Fruit fly (Drosophila melanogaster) whole organism, embryonic: ENCODE data around the gene CG10663.

Experiments
- B-H1 ChIP-seq: fragments of 200-800 bp; sonication (Bioruptor generic); IDR thresholded peaks from 3 replicates; pipeline ENCODE4 v1.3.6; 2022; ENCODE audit warnings: missing biosample characterization, missing genetic modification characterization
- Bdp1 ChIP-seq: fragments of 200-800 bp; sonication (Bioruptor generic); optimal IDR thresholded peaks from 3 replicates; lab custom pipeline; 2016; ENCODE audit warnings: missing biosample characterization, missing genetic modification characterization
- CG10654 ChIP-seq: fragments of 200-800 bp; sonication (Bioruptor generic); optimal IDR thresholded peaks from 2 replicates; lab custom pipeline; 2016; ENCODE audit warnings: missing biosample characterization, missing genetic modification characterization
- CG11723 ChIP-seq: fragments of 200-800 bp; sonication (Bioruptor generic); optimal IDR thresholded peaks from 2 replicates; lab custom pipeline; 2017; ENCODE audit warnings: missing biosample characterization, mild to moderate bottlenecking, missing genetic modification characterization
- CG14860 ChIP-seq: fragments of 200-800 bp; sonication (Bioruptor generic); IDR thresholded peaks from 3 replicates; pipeline ENCODE4 v1.3.6; 2022; ENCODE audit warnings: missing biosample characterization, missing genetic modification characterization; ENCODE audit not compliant: partially characterized antibody
- CG14965 ChIP-seq: fragments of 200-800 bp; sonication (Bioruptor generic); optimal IDR thresholded peaks from 2 replicates; lab custom pipeline; 2016; ENCODE audit warnings: missing biosample characterization, missing genetic modification characterization, borderline replicate concordance
- CG15601 ChIP-seq: fragments of 200-800 bp; sonication (Bioruptor generic); optimal IDR thresholded peaks from 3 replicates; lab custom pipeline; 2019; ENCODE audit warnings: missing biosample characterization, mild to moderate bottlenecking, missing genetic modification characterization, moderate library complexity
- CG16813 ChIP-seq: fragments of 200-800 bp; sonication (Bioruptor generic); IDR thresholded peaks from 3 replicates; pipeline ENCODE4 v1.3.6; 2022; ENCODE audit warnings: missing biosample characterization, missing genetic modification characterization; ENCODE audit not compliant: partially characterized antibody
- CG16815 ChIP-seq: fragments of 200-800 bp; sonication (Bioruptor generic); optimal IDR thresholded peaks from 3 replicates; lab custom pipeline; 2017; ENCODE audit warnings: missing biosample characterization, mild to moderate bottlenecking, missing genetic modification characterization
- CG17186 ChIP-seq: fragments of 200-800 bp; sonication (Bioruptor generic); optimal IDR thresholded peaks from 3 replicates; lab custom pipeline; 2017; ENCODE audit warnings: missing biosample characterization, missing genetic modification reagents, missing genetic modification characterization
- CG17361 ChIP-seq: fragments of 200-800 bp; sonication (Bioruptor generic); IDR thresholded peaks from 3 replicates; pipeline ENCODE4 v1.3.6; 2022; ENCODE audit warnings: missing biosample characterization, missing genetic modification characterization
- CG17802 ChIP-seq: fragments of 200-800 bp; sonication (Bioruptor generic); optimal IDR thresholded peaks from 2 replicates; lab custom pipeline; 2018; ENCODE audit warnings: missing biosample characterization, mild to moderate bottlenecking, missing genetic modification characterization, moderate library complexity
- CG2678 ChIP-seq: fragments of 200-800 bp; sonication (Bioruptor generic); optimal IDR thresholded peaks from 3 replicates; lab custom pipeline; 2019; ENCODE audit warnings: missing biosample characterization, mild to moderate bottlenecking, missing genetic modification characterization, moderate library complexity
- CG3838 ChIP-seq: fragments of 200-800 bp; sonication (Bioruptor generic); optimal IDR thresholded peaks from 3 replicates; lab custom pipeline; 2016; ENCODE audit warnings: missing biosample characterization, missing genetic modification characterization
- CG42726 ChIP-seq: fragments of 200-800 bp; sonication (Bioruptor generic); IDR thresholded peaks from 2 replicates; pipeline ENCODE4 v1.3.6; 2022; ENCODE audit warnings: missing biosample characterization, missing genetic modification characterization; ENCODE audit not compliant: partially characterized antibody
- CG4360 ChIP-seq: fragments of 200-800 bp; sonication (Bioruptor generic); IDR thresholded peaks from 2 replicates; pipeline ENCODE4 v1.3.6; 2022; ENCODE audit warnings: missing biosample characterization, missing genetic modification characterization
- CG6765 ChIP-seq: fragments of 200-800 bp; sonication (Bioruptor generic); optimal IDR thresholded peaks from 3 replicates; lab custom pipeline; 2017; ENCODE audit warnings: missing biosample characterization, mild to moderate bottlenecking, missing genetic modification characterization
- CG7357 ChIP-seq: fragments of 200-800 bp; sonication (Bioruptor generic); IDR thresholded peaks from 3 replicates; pipeline ENCODE4 v1.3.6; 2022; ENCODE audit warnings: missing biosample characterization, missing genetic modification characterization
- CG7963 ChIP-seq: fragments of 200-800 bp; sonication (Bioruptor generic); IDR thresholded peaks from 3 replicates; pipeline ENCODE4 v1.3.6; 2022; ENCODE audit warnings: missing biosample characterization, missing genetic modification characterization; ENCODE audit not compliant: partially characterized antibody
- CG9609 ChIP-seq: fragments of 200-800 bp; sonication (Bioruptor generic); optimal IDR thresholded peaks from 3 replicates; lab custom pipeline; 2016; ENCODE audit warnings: missing biosample characterization, missing genetic modification characterization
- Chrac-16 ChIP-seq: fragments of 200-800 bp; sonication (Bioruptor generic); optimal IDR thresholded peaks from 3 replicates; lab custom pipeline; 2016; ENCODE audit warnings: missing biosample characterization, missing genetic modification characterization
- CoRest ChIP-seq: fragments of 200-800 bp; sonication (Bioruptor generic); optimal IDR thresholded peaks from 3 replicates; lab custom pipeline; 2018; ENCODE audit warnings: missing biosample characterization, mild to moderate bottlenecking, missing genetic modification characterization, moderate library complexity
- HHEX ChIP-seq: fragments of 200-800 bp; sonication (Bioruptor generic); optimal IDR thresholded peaks from 3 replicates; lab custom pipeline; 2017; ENCODE audit warnings: missing biosample characterization, mild to moderate bottlenecking, missing genetic modification characterization, missing genetic modification reagents
- HLH4C ChIP-seq: fragments of 200-800 bp; sonication (Bioruptor generic); IDR thresholded peaks from 3 replicates; pipeline ENCODE4 v1.3.6; 2022; ENCODE audit warnings: missing biosample characterization, missing genetic modification characterization; ENCODE audit not compliant: partially characterized antibody
- Hey ChIP-seq: fragments of 200-800 bp; sonication (Bioruptor generic); optimal IDR thresholded peaks from 3 replicates; lab custom pipeline; 2018; ENCODE audit warnings: missing biosample characterization, mild to moderate bottlenecking, missing genetic modification characterization
- Lpt ChIP-seq: fragments of >200 bp; optimal IDR thresholded peaks from 2 replicates; lab custom pipeline; 2018; ENCODE audit warnings: missing biosample characterization, missing genetic modification characterization
- Max ChIP-seq: fragments of 200-800 bp; sonication (Bioruptor generic); optimal IDR thresholded peaks from 2 replicates; lab custom pipeline; 2016; ENCODE audit warnings: missing biosample characterization, mild to moderate bottlenecking, missing genetic modification characterization
- Poxn ChIP-seq: fragments of 200-800 bp; sonication (Bioruptor generic); IDR thresholded peaks from 2 replicates; pipeline ENCODE4 v1.3.6; 2022; ENCODE audit warnings: missing biosample characterization, missing genetic modification characterization
- Rfx ChIP-seq: fragments of 200-800 bp; sonication (Bioruptor generic); IDR thresholded peaks from 2 replicates; pipeline ENCODE4 v1.3.6; 2022; ENCODE audit warnings: missing biosample characterization, missing genetic modification characterization
- Rx ChIP-seq: fragments of 200-800 bp; sonication (Bioruptor generic); IDR thresholded peaks from 2 replicates; pipeline ENCODE4 v1.3.6; 2022; ENCODE audit warnings: missing biosample characterization, missing genetic modification characterization
- Sox102F ChIP-seq: fragments of 200-800 bp; sonication (Bioruptor generic); optimal IDR thresholded peaks from 2 replicates; lab custom pipeline; 2018; ENCODE audit warnings: missing biosample characterization, mild to moderate bottlenecking, missing genetic modification characterization, moderate library complexity
- corto ChIP-seq: fragments of 200-800 bp; sonication (Bioruptor generic); optimal IDR thresholded peaks from 2 replicates; lab custom pipeline; 2016; ENCODE audit warnings: missing biosample characterization, mild to moderate bottlenecking, missing genetic modification characterization, moderate library complexity
- disco-r ChIP-seq: fragments of 200-800 bp; sonication (Bioruptor generic); optimal IDR thresholded peaks from 2 replicates; lab custom pipeline; 2016; ENCODE audit warnings: missing biosample characterization, missing genetic modification characterization
- eyg ChIP-seq: fragments of 200-800 bp; sonication (Bioruptor generic); optimal IDR thresholded peaks from 3 replicates; lab custom pipeline; 2016; ENCODE audit warnings: missing biosample characterization, missing genetic modification characterization
- fd102C ChIP-seq: fragments of 200-800 bp; sonication (Bioruptor generic); optimal IDR thresholded peaks from 2 replicates; lab custom pipeline; 2018; ENCODE audit warnings: missing biosample characterization, mild to moderate bottlenecking, missing genetic modification characterization, moderate library complexity
- hb ChIP-seq: fragments of 200-800 bp; sonication (Bioruptor generic); IDR thresholded peaks from 3 replicates; pipeline ENCODE4 v1.3.6; 2022; ENCODE audit warnings: missing biosample characterization, missing genetic modification characterization; ENCODE audit not compliant: partially characterized antibody
- hbn ChIP-seq: fragments of 200-800 bp; sonication (Bioruptor generic); IDR thresholded peaks from 2 replicates; pipeline ENCODE4 v1.3.6; 2022; ENCODE audit warnings: missing biosample characterization, missing genetic modification characterization; ENCODE audit not compliant: partially characterized antibody
- kni ChIP-seq: fragments of 200-800 bp; sonication (Bioruptor generic); optimal IDR thresholded peaks from 3 replicates; lab custom pipeline; 2017; ENCODE audit warnings: mild to moderate bottlenecking, missing biosample characterization, missing genetic modification reagents, missing genetic modification characterization
- knrl ChIP-seq: fragments of 200-800 bp; sonication (Bioruptor generic); IDR thresholded peaks from 3 replicates; pipeline ENCODE4 v1.3.6; 2022; ENCODE audit warnings: missing biosample characterization, missing genetic modification characterization; ENCODE audit not compliant: partially characterized antibody
- nerfin-2 ChIP-seq: fragments of 200-800 bp; sonication (Bioruptor generic); IDR thresholded peaks from 2 replicates; pipeline ENCODE4 v1.3.6; 2022; ENCODE audit warnings: missing biosample characterization, missing genetic modification characterization; ENCODE audit not compliant: partially characterized antibody
- pfk ChIP-seq: fragments of 200-800 bp; sonication (Bioruptor generic); optimal IDR thresholded peaks from 2 replicates; lab custom pipeline; 2018; ENCODE audit warnings: missing biosample characterization, mild to moderate bottlenecking, missing genetic modification characterization, moderate library complexity
- sens-2 ChIP-seq: fragments of 200-800 bp; sonication (Bioruptor generic); IDR thresholded peaks from 2 replicates; pipeline ENCODE4 v1.3.6; 2022; ENCODE audit warnings: missing biosample characterization, missing genetic modification characterization
- seq ChIP-seq: fragments of 200-800 bp; sonication (Bioruptor generic); IDR thresholded peaks from 2 replicates; pipeline ENCODE4 v1.3.6; 2022; ENCODE audit warnings: missing biosample characterization, missing genetic modification characterization
- sna ChIP-seq: fragments of 200-800 bp; sonication (Bioruptor generic); IDR thresholded peaks from 2 replicates; pipeline ENCODE4 v1.3.6; 2022; ENCODE audit warnings: missing biosample characterization, missing genetic modification characterization; ENCODE audit not compliant: partially characterized antibody
- tap ChIP-seq: fragments of 200-800 bp; optimal IDR thresholded peaks from 3 replicates; lab custom pipeline; 2019; ENCODE audit warnings: missing biosample characterization, mild to moderate bottlenecking, missing genetic modification characterization, moderate library complexity
- tll ChIP-seq, 2 experiments: fragments of 200-800 bp in 1 of 2; fragments of >200 bp in 1 of 2; sonication (Bioruptor generic) in 1 of 2; optimal IDR thresholded peaks; 2 replicates each; lab custom pipeline; 2017 to 2019; ENCODE audit warnings: missing biosample characterization in 2 of 2, missing genetic modification characterization in 2 of 2, mild to moderate bottlenecking in 1 of 2, moderate library complexity in 1 of 2
- vnd ChIP-seq: fragments of 200-800 bp; sonication (Bioruptor generic); IDR thresholded peaks from 3 replicates; pipeline ENCODE4 v1.3.6; 2022; ENCODE audit warnings: missing biosample characterization, missing genetic modification characterization; ENCODE audit not compliant: partially characterized antibody

Gene CG10663

dm6 chr3L:12489952-12490351 lies 5.1 kb upstream of the CG10663 start (continued):
- peak; percentile 28; the same call in 1 of the 2 replicates for TF ChIP-seq hbn (GFP tag; lab: Robert Waterston, UW)
- TF ChIP-seq, all 482 proteins: peak for 25

- TF ChIP-seq eyg (no peak), sna (GFP tag; lab: Robert Waterston, UW) (0 out of 2 replicates have a peak, but pooled peaks have one; percentile 28), Max (GFP tag; lab: Kevin White, UChicago) (no peak), Poxn (GFP tag; lab: Robert Waterston, UW) (no peak), Chrac-16 (GFP tag; lab: Kevin White, UChicago) (no peak), nerfin-2 (GFP tag; lab: Robert Waterston, UW) (peak; percentile 54), Rfx (GFP tag; lab: Robert Waterston, UW) (no peak), vnd (GFP tag; lab: Robert Waterston, UW) (peak; percentile 47; the same call in 1 of the 3 replicates), CG2678 (tag; lab: Kevin White, UChicago) (no peak), disco-r (GFP tag; lab: Kevin White, UChicago) (no peak), CG9609 (GFP tag; lab: Kevin White, UChicago) (no peak), CG17361 (GFP tag; lab: Robert Waterston, UW) (no peak), sens-2 (GFP tag; lab: Robert Waterston, UW) (no peak), kni (GFP tag; lab: Kevin White, UChicago) (no peak), tll (GFP tag; optimal IDR thresholded peaks at IDR 0.05; lab: Kevin White, UChicago) (no peak), Bdp1 (no peak), seq (no peak), CG10654 (GFP tag; lab: Kevin White, UChicago) (no peak), Hey (tag; lab: Kevin White, UChicago) (no peak), CG16813 (GFP tag; lab: Robert Waterston, UW) (peak; percentile 47; the same call in 1 of the 3 replicates), CG4360 (GFP tag; lab: Robert Waterston, UW) (no peak), CoRest (tag; lab: Kevin White, UChicago) (no peak), CG17802 (tag; lab: Kevin White, UChicago) (no peak), CG14965 (GFP tag; lab: Kevin White, UChicago) (no peak), CG16815 (no peak), HLH4C (GFP tag; lab: Robert Waterston, UW) (peak; percentile 58), Lpt (GFP tag; lab: Kevin White, UChicago) (no peak), pfk (no peak), CG11723 (GFP tag; lab: Kevin White, UChicago) (no peak), CG17186 (no peak), tap (tag; lab: Kevin White, UChicago) (no peak), CG3838 (no peak), HHEX (GFP tag; lab: Kevin White, UChicago) (no peak), hb (GFP tag; lab: Robert Waterston, UW) (no peak), CG6765 (no peak), Sox102F (GFP tag; lab: Kevin White, UChicago) (no peak), corto (GFP tag; lab: Kevin White, UChicago) (no peak), fd102C (GFP tag; lab: Kevin White, UChicago) (no peak), CG14860 (peak; percentile 65; the same call in 2 of the 3 replicates), Rx (GFP tag; lab: Robert Waterston, UW) (no peak), CG15601 (no peak), CG42726 (GFP tag; lab: Robert Waterston, UW) (no peak), CG7357 (no peak), B-H1 (GFP tag; lab: Robert Waterston, UW) (no peak), CG7963 (GFP tag; lab: Robert Waterston, UW) (0 out of 3 replicates have a peak, but pooled peaks have one; percentile 33), knrl (no peak)
These were observed 1.3 kb upstream of the CG10663 start for dm6 chr3L:12486175-12486574.
